Worm (Caenorhabditis elegans): ENCODE measurements around the gene znf-706.

- no peak for TF ChIP-seq nhr-67 (tag; optimal IDR thresholded peaks at IDR 0.05)
- TF ChIP-seq egl-27 (tag; optimal IDR thresholded peaks at IDR 0.05), result no peak
- TF ChIP-seq zag-1 (tag; optimal IDR thresholded peaks at IDR 0.05), result no peak
- no peak for TF ChIP-seq unc-62 (GFP tag; optimal IDR thresholded peaks at IDR 0.05)
- TF ChIP-seq egl-5 (tag; optimal IDR thresholded peaks at IDR 0.05), result no peak
- no peak for TF ChIP-seq R02D3.7 (tag; optimal IDR thresholded peaks at IDR 0.05)
- TF ChIP-seq ceh-9 (tag; optimal IDR thresholded peaks at IDR 0.05), result no peak
- TF ChIP-seq snpc-4 (tag; optimal IDR thresholded peaks at IDR 0.05), result no peak
- TF ChIP-seq tbx-2 (tag; optimal IDR thresholded peaks at IDR 0.05), result no peak
- no peak for TF ChIP-seq nhr-11 (tag; optimal IDR thresholded peaks at IDR 0.05)
Observed at ce11 chrIV:9118348-9118747, 22.3 kb upstream of the znf-706 start.
